Worm (Caenorhabditis elegans) whole organism, mixed stage, embryonic: Measurements from ENCODE around the gene hpo-33.

Experiments
- ceh-39 ChIP-seq: fragments of 150-350 bp; optimal IDR thresholded peaks from 2 replicates; lab custom pipeline; 2014; ENCODE audit warnings: missing biosample characterization, missing genetic modification characterization
- ceh-43 ChIP-seq: fragments of 200-800 bp; sonication (Bioruptor generic); optimal IDR thresholded peaks from 2 replicates; lab custom pipeline; 2018; ENCODE audit warnings: mild to moderate bottlenecking, missing genetic modification characterization, moderate library complexity, missing compliant biosample characterization
- elt-1 ChIP-seq: sonication (generic microtip); optimal IDR thresholded peaks from 2 replicates; lab custom pipeline; 2017; ENCODE audit warnings: missing genetic modification characterization, mild to moderate bottlenecking, missing compliant biosample characterization, antibody characterized with exemption, moderate library complexity, borderline replicate concordance; ENCODE audit not compliant: insufficient read depth
- elt-3 ChIP-seq: fragments of 150-350 bp; optimal IDR thresholded peaks from 2 replicates; lab custom pipeline; 2014; ENCODE audit warnings: missing biosample characterization, missing genetic modification characterization
- flh-1 ChIP-seq: fragments of 200-800 bp; sonication (Bioruptor generic); optimal IDR thresholded peaks from 2 replicates; lab custom pipeline; 2018; ENCODE audit warnings: mild to moderate bottlenecking, missing genetic modification characterization, moderate library complexity, missing compliant biosample characterization
- lin-32 ChIP-seq: fragments of 200-800 bp; sonication (Bioruptor generic); optimal IDR thresholded peaks from 2 replicates; lab custom pipeline; 2018; ENCODE audit warnings: mild to moderate bottlenecking, missing genetic modification characterization, missing compliant biosample characterization
- nhr-76 ChIP-seq: sonication (generic microtip); optimal IDR thresholded peaks from 2 replicates; lab custom pipeline; 2017; ENCODE audit warnings: missing biosample characterization, missing genetic modification characterization
- sem-2 ChIP-seq: fragments of 200-800 bp; sonication (Bioruptor generic); optimal IDR thresholded peaks from 2 replicates; lab custom pipeline; 2018; ENCODE audit warnings: mild to moderate bottlenecking, missing genetic modification characterization, missing compliant biosample characterization
- tbx-8 ChIP-seq: fragments of 200-800 bp; sonication (Bioruptor generic); optimal IDR thresholded peaks from 2 replicates; lab custom pipeline; 2018; ENCODE audit warnings: mild to moderate bottlenecking, missing genetic modification characterization, moderate library complexity, missing compliant biosample characterization
- unc-120 ChIP-seq: sonication (generic microtip); optimal IDR thresholded peaks from 2 replicates; lab custom pipeline; 2017; ENCODE audit warnings: missing genetic modification characterization, missing compliant biosample characterization; ENCODE audit not compliant: poor library complexity, severe bottlenecking
- unc-62 ChIP-seq: fragments of 150-350 bp; optimal IDR thresholded peaks from 2 replicates; lab custom pipeline; 2014; ENCODE audit warnings: missing biosample characterization, missing genetic modification reagents, missing genetic modification characterization
- zip-8 ChIP-seq: fragments of 150-350 bp; optimal IDR thresholded peaks from 2 replicates; lab custom pipeline; 2014; ENCODE audit warnings: missing biosample characterization, missing genetic modification characterization
- ztf-11 ChIP-seq: fragments of 150-350 bp; optimal IDR thresholded peaks from 2 replicates; lab custom pipeline; 2014; ENCODE audit warnings: missing biosample characterization, missing genetic modification characterization

hpo-33 gene

DNA sequence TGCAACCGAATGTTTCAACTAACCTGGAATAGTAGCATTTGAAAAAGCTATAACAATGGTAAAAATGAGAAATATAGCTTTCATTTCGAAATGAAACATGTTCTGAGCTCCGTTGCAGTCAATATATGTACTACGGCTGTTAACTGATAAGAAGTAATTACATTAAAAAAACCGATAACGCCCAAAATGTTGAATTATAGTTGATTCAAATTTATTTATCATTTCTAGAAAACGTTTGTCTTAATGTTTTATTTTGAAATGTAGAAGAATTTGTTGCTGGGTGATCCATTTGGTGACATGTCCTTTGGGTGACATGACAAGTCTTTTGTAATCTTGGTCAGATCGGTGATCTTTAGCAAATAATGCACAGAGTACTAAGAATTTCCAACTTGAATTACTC lies 47.0 kb downstream of the hpo-33 start, which contains the start of gene T05E12.6:
T05E12.6 (minus strand) TSS at position 101 of the 400 bp plus-strand sequence.
- TF ChIP-seq lin-32 (GFP tag; lab: Kevin White, UChicago) = no peak
- no peak for TF ChIP-seq tbx-8 (GFP tag; lab: Kevin White, UChicago)
- no peak for TF ChIP-seq unc-62 (GFP tag; lab: Kevin White, UChicago)

DNA sequence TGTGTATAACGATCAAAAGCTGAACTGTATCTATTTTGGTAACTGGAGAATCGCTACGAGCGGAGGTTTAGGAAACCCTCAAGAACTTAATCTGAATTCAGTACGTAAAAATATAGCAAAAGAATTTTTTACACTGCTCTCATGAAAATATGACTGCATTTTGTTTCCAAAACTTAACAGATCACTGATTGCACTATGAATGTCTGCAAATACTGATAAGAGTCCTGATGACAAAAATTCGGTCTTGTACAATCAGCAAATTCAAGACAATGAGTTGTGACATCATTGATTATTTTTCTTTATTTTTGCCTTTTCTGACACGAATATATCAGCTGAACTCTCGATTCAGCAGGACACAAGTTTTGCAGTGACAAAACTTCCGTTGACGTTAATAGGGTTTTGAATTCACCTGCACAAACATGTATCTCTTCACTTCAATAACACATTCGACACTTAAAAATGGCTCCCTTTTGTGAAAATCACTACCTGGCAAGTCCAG lies 47.6 kb downstream of the hpo-33 start, which contains the start of gene srh-237:
srh-237 (plus strand) TSS at position 449 of the 499 bp plus-strand sequence.
- no peak for TF ChIP-seq flh-1 (GFP tag; lab: Kevin White, UChicago)
- TF ChIP-seq unc-120 (tag; lab: Kevin White, UChicago) = no peak

ce11 chrV:17092262-17092661 lies 49.9 kb downstream of the hpo-33 start, which contains the start of gene ZK218.1:
ZK218.1 (plus strand) TSS chrV:17092562.
- TF ChIP-seq elt-1 (tag; lab: Kevin White, UChicago) (no peak), elt-3 (tag; lab: Kevin White, UChicago) (no peak), nhr-76 (tag; lab: Kevin White, UChicago) (no peak), ceh-39 (tag; lab: Kevin White, UChicago) (no peak), zip-8 (tag; lab: Kevin White, UChicago) (no peak), ceh-43 (GFP tag; lab: Kevin White, UChicago) (no peak), sem-2 (GFP tag; lab: Kevin White, UChicago) (no peak), lin-32 (GFP tag; lab: Kevin White, UChicago) (no peak), ztf-11 (tag; lab: Kevin White, UChicago) (no peak)
- TF ChIP-seq, all 35 proteins: peak for 0
